Worm (Caenorhabditis elegans): ENCODE data around the gene C02B8.12.

Gene C02B8.12

DNA sequence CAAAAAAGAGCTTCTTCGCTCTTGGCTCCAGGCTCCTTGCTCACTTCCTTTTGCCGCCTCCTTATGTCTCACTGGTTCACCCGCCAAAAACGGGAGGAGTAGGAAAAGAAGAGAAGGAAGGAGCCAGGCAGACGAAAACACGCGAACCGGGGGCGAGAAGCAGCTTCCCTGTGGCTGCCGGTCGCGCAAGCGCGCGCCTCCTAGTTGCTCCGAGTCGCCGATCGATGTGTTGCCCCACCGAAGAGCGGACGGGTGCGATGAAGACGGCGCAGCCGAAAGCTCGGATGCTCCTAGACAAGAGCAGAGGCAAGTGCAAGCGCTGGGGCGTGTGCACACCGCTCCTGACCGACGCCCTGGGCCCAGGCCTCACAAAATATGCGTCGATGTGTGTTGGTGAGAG is 40.4 kb upstream of the C02B8.12 start (continued):
- no peak for TF ChIP-seq zip-5 (tag; optimal IDR thresholded peaks at IDR 0.05)
- TF ChIP-seq rnt-1 (tag; optimal IDR thresholded peaks at IDR 0.05), result no peak
- no peak for TF ChIP-seq sox-2 (GFP tag; IDR thresholded peaks at IDR 0.05)
- TF ChIP-seq ceh-48 (tag; optimal IDR thresholded peaks at IDR 0.05), result peak; percentile 65
- TF ChIP-seq nhr-11 (tag; optimal IDR thresholded peaks at IDR 0.05), result no peak
- peak; percentile 49 for TF ChIP-seq pag-3 (tag; optimal IDR thresholded peaks at IDR 0.05; ENCODE audit: borderline replicate concordance)
- TF ChIP-seq ceh-45 (GFP tag; IDR thresholded peaks at IDR 0.05), result no peak
- TF ChIP-seq ref-2 (tag; optimal IDR thresholded peaks at IDR 0.05), result no peak
- no peak for TF ChIP-seq unc-55 (GFP tag; optimal IDR thresholded peaks at IDR 0.05)
- TF ChIP-seq unc-86 (tag; optimal IDR thresholded peaks at IDR 0.05), result no peak
- no peak for TF ChIP-seq pax-1 (tag; optimal IDR thresholded peaks at IDR 0.05)
- peak; percentile 34 for TF ChIP-seq pros-1 (tag; optimal IDR thresholded peaks at IDR 0.05)
- no peak for TF ChIP-seq Y22D7AL.16 (tag; optimal IDR thresholded peaks at IDR 0.05)
- no peak for TF ChIP-seq dmd-4 (tag; optimal IDR thresholded peaks at IDR 0.05; ENCODE audit: borderline replicate concordance)
- TF ChIP-seq ceh-14 (tag; optimal IDR thresholded peaks at IDR 0.05), result peak; percentile 28
- TF ChIP-seq tbx-7 (tag; optimal IDR thresholded peaks at IDR 0.05), result no peak
- TF ChIP-seq nhr-232 (tag; optimal IDR thresholded peaks at IDR 0.05), result no peak
- TF ChIP-seq ceh-22 (tag; optimal IDR thresholded peaks at IDR 0.05), result no peak
- TF ChIP-seq ttx-3 (tag; optimal IDR thresholded peaks at IDR 0.05), result no peak
- TF ChIP-seq ets-4 (tag; optimal IDR thresholded peaks at IDR 0.05), result no peak
- no peak for TF ChIP-seq fkh-6 (tag; optimal IDR thresholded peaks at IDR 0.05)
- no peak for TF ChIP-seq hlh-15 (tag; optimal IDR thresholded peaks at IDR 0.05)
- no peak for TF ChIP-seq pha-4 (tag; optimal IDR thresholded peaks at IDR 0.05)
- TF ChIP-seq npax-4 (tag; optimal IDR thresholded peaks at IDR 0.05), result no peak
- peak; percentile 65 for TF ChIP-seq sdc-2 (tag; optimal IDR thresholded peaks at IDR 0.05)
- TF ChIP-seq hlh-13 (GFP tag; optimal IDR thresholded peaks at IDR 0.05), result no peak
- no peak for TF ChIP-seq syd-9 (tag; optimal IDR thresholded peaks at IDR 0.05)
- TF ChIP-seq fkh-10 (GFP tag; optimal IDR thresholded peaks at IDR 0.05), result no peak

DNA sequence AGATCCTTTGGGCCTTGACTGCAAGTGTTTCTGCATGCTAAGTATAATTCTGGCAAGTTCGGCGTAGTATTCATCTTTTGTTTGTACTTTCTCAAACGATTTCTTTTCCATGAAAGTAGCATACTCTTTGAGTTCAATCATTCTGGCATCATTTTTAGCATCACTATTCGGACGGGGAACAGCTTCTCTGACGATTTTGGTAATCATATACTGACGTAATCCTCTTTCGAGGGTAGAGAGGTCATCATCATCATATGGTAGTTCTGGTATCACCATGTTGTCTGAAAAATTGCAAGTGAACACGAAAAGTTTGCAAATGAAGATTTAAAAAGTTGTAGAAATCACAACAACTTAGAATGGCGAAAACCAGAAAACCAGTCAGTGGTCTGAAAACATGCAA is 39.6 kb upstream of the C02B8.12 start, which contains the start of gene F22F1.3:
F22F1.3 (minus strand) TSS at position 281 of the 400 bp plus-strand sequence.
- TF ChIP-seq hlh-8 (tag; optimal IDR thresholded peaks at IDR 0.05) (no peak), zip-5 (tag; optimal IDR thresholded peaks at IDR 0.05) (no peak), ceh-2 (tag; optimal IDR thresholded peaks at IDR 0.05) (no peak), hlh-13 (GFP tag; optimal IDR thresholded peaks at IDR 0.05) (no peak), F13H6.1 (tag; optimal IDR thresholded peaks at IDR 0.05) (no peak), unc-42 (tag; optimal IDR thresholded peaks at IDR 0.05) (no peak), ztf-16 (tag; optimal IDR thresholded peaks at IDR 0.05) (no peak), sox-4 (tag; optimal IDR thresholded peaks at IDR 0.05) (no peak), npax-4 (tag; optimal IDR thresholded peaks at IDR 0.05) (no peak)

ce11 chrX:8160016-8160415 is 36.8 kb upstream of the C02B8.12 start:
- TF ChIP-seq ceh-22 (tag; optimal IDR thresholded peaks at IDR 0.05) (no peak), ama-1 (optimal IDR thresholded peaks at IDR 0.05) (peak; percentile 57), hlh-30 (tag; optimal IDR thresholded peaks at IDR 0.05; ENCODE audit: insufficient read depth) (peak; percentile 73), ceh-31 (tag; optimal IDR thresholded peaks at IDR 0.05) (peak; percentile 32)

DNA sequence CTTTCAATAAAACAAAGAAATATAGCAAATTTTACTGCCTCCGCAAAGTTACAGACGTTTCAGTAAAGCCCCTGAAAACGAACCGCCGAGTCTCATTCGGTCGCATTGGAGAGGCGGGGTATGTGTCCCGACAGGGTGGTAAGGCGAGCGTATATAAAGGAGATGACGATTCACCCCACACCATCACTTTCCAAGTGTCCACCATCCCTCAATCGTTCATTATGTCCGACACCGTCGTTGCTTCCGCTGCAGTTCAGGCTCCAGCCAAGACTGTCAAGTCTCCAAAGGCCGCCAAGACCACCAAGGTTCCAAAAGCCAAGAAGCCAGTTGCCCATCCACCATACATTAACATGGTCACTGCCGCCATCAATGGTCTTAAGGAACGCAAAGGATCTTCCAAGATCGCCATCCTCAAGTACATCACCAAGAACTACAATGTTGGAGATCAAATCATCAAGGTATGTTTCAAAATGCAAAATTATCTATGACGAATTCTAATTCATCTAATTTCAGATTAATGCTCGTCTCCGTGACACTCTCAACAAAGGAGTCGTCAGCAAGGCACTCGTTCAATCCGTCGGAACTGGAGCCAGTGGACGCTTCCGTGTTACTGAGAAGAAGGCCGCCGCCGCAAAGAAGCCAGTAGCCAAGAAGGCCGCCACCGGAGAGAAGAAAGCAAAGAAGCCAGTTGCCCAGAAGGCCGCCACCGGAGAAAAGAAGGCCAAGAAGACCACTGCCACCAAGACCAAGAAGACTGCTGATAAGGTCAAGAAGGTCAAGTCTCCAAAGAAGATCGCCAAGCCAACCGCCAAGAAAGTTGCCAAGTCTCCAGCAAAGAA is 36.0 kb upstream of the C02B8.12 start, which contains the start of gene hil-3:
hil-3 (plus strand) TSS at position 195 of the 839 bp plus-strand sequence.
- TF ChIP-seq sox-4 (tag; optimal IDR thresholded peaks at IDR 0.05), result no peak
- TF ChIP-seq ceh-18 (tag; optimal IDR thresholded peaks at IDR 0.05), result no peak
- no peak for TF ChIP-seq nhr-232 (tag; optimal IDR thresholded peaks at IDR 0.05)
- TF ChIP-seq gmeb-2 (tag; optimal IDR thresholded peaks at IDR 0.05), result no peak
- no peak for TF ChIP-seq C38D4.7 (GFP tag; optimal IDR thresholded peaks at IDR 0.05)
- TF ChIP-seq hlh-13 (GFP tag; optimal IDR thresholded peaks at IDR 0.05), result no peak
- no peak for TF ChIP-seq fax-1 (tag; optimal IDR thresholded peaks at IDR 0.05)
- no peak for TF ChIP-seq hlh-8 (tag; optimal IDR thresholded peaks at IDR 0.05)
- TF ChIP-seq K02D7.2 (tag; optimal IDR thresholded peaks at IDR 0.05), result no peak
- no peak for TF ChIP-seq fkh-10 (GFP tag; optimal IDR thresholded peaks at IDR 0.05)
- peak; percentile 56 for TF ChIP-seq ref-2 (tag; optimal IDR thresholded peaks at IDR 0.05)
- no peak for TF ChIP-seq pha-2 (tag; optimal IDR thresholded peaks at IDR 0.05)
- TF ChIP-seq fkh-6 (tag; optimal IDR thresholded peaks at IDR 0.05), result no peak
- no peak for TF ChIP-seq ceh-34 (tag; optimal IDR thresholded peaks at IDR 0.05)
- TF ChIP-seq ceh-9 (tag; optimal IDR thresholded peaks at IDR 0.05), result no peak
- no peak for TF ChIP-seq hlh-30 (tag; optimal IDR thresholded peaks at IDR 0.05; ENCODE audit: insufficient read depth)
- TF ChIP-seq elt-4 (tag; optimal IDR thresholded peaks at IDR 0.05), result no peak
- TF ChIP-seq pax-1 (tag; optimal IDR thresholded peaks at IDR 0.05), result no peak
- no peak for TF ChIP-seq Y22D7AL.16 (tag; optimal IDR thresholded peaks at IDR 0.05)
- TF ChIP-seq T23F11.4 (GFP tag; optimal IDR thresholded peaks at IDR 0.05), result no peak
- TF ChIP-seq ceh-2 (tag; optimal IDR thresholded peaks at IDR 0.05), result no peak

All from whole organism, late embryonic.